Fruit fly (Drosophila melanogaster): Measurements from ENCODE around the gene CG43800.

DNA sequence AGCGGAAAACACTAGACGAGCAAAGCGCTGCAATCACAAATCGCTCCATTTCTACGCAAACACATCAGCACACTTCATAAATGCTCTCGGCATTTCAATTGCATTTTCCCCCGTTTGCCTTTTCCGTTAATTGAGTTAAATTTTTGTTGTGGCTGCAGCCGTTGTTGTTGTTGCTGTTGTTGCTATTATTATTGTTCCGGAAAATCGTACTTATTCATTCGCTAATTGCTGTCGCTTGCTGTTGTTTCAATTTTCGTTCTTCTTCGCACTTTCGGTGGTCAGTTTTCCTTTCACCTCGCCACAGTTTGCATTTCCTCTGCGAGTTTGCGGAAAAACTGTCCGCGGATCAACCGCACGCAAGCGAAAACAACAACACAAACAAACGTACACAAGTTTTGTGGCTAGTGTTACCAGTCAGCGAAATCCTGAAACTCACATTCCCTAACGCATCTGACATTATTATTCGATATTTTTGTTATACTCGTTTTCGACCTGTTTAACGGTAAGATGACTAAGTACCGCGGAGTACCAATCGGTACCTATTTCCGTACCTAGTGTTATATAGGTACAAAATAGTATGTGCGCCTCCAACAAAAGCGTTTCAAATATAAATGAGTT is 12.9 kb downstream of the CG43800 start, which contains the start of gene CG13784:
- no peak for TF ChIP-seq toe (GFP tag; optimal IDR thresholded peaks at IDR 0.05)
- TF ChIP-seq Clk (GFP tag; optimal IDR thresholded peaks at IDR 0.05): no peak
- no peak for TF ChIP-seq CG1620 (GFP tag; optimal IDR thresholded peaks at IDR 0.05)
- TF ChIP-seq CG5204 (GFP tag; optimal IDR thresholded peaks at IDR 0.05): no peak
- TF ChIP-seq CG7045 (GFP tag; optimal IDR thresholded peaks at IDR 0.05): no peak
- peak; percentile 61 for TF ChIP-seq tj (GFP tag; optimal IDR thresholded peaks at IDR 0.05)

Data from whole organism, adult.